Worm (Caenorhabditis elegans) whole organism, L1 larva: ENCODE measurements around the gene cct-6.

Experiments used
- C04F5.9 ChIP-seq: sonication (generic microtip); optimal IDR thresholded peaks from 2 replicates; lab custom pipeline; 2016; ENCODE audit warnings: missing genetic modification characterization, missing compliant biosample characterization
- C16A3.4 ChIP-seq: fragments of 150-350 bp; optimal IDR thresholded peaks from 2 replicates; lab custom pipeline; 2014; ENCODE audit warnings: missing biosample characterization, missing genetic modification characterization
- F16B12.6 ChIP-seq: fragments of 150-350 bp; optimal IDR thresholded peaks from 2 replicates; lab custom pipeline; 2014; ENCODE audit warnings: missing biosample characterization, missing genetic modification characterization
- Y116A8C.19 ChIP-seq: sonication (generic microtip); optimal IDR thresholded peaks from 2 replicates; lab custom pipeline; 2016; ENCODE audit warnings: missing compliant biosample characterization, missing genetic modification characterization, borderline replicate concordance
- aha-1 ChIP-seq: fragments of 150-350 bp; optimal IDR thresholded peaks from 2 replicates; lab custom pipeline; 2014; ENCODE audit warnings: missing biosample characterization, missing genetic modification characterization
- aly-2 ChIP-seq: fragments of 150-350 bp; optimal IDR thresholded peaks from 2 replicates; lab custom pipeline; 2014; ENCODE audit warnings: missing biosample characterization, missing genetic modification characterization
- blmp-1 ChIP-seq: fragments of 150-350 bp; optimal IDR thresholded peaks from 2 replicates; lab custom pipeline; 2014; ENCODE audit warnings: missing biosample characterization, missing genetic modification characterization
- ceh-8 ChIP-seq: fragments of 200-800 bp; sonication (Bioruptor generic); optimal IDR thresholded peaks from 2 replicates; lab custom pipeline; 2018; ENCODE audit warnings: mild to moderate bottlenecking, missing genetic modification characterization, moderate library complexity, missing compliant biosample characterization
- ceh-82 ChIP-seq, 3 experiments: fragments of 150-350 bp in 1 of 3; sonication (generic microtip) in 2 of 3; optimal IDR thresholded peaks; 2 replicates each; lab custom pipeline; 2014 to 2017; ENCODE audit warnings: missing biosample characterization in 3 of 3, missing genetic modification characterization in 3 of 3
- ceh-88 ChIP-seq: fragments of 200-800 bp; sonication (Bioruptor generic); IDR thresholded peaks from 2 replicates; pipeline ENCODE4 v1.3.6; 2022; ENCODE audit warnings: missing genetic modification characterization, missing compliant biosample characterization
- ceh-90 ChIP-seq: sonication (generic microtip); optimal IDR thresholded peaks from 2 replicates; lab custom pipeline; 2016; ENCODE audit warnings: missing genetic modification characterization, missing compliant biosample characterization
- dsc-1 ChIP-seq: sonication (generic microtip); optimal IDR thresholded peaks from 2 replicates; lab custom pipeline; 2016; ENCODE audit warnings: mild to moderate bottlenecking, missing genetic modification characterization, missing compliant biosample characterization
- efl-1 ChIP-seq, 4 experiments: fragments of 150-350 bp; optimal IDR thresholded peaks in 3 of 4; peaks in 1 of 4; 1 replicate in 1 of 4; 2 replicates in 3 of 4; lab custom pipeline; 2014; ENCODE audit warnings: missing biosample characterization in 2 of 4, missing genetic modification characterization in 2 of 4, missing genetic modification reagents in 2 of 4
- egl-13 ChIP-seq: sonication (generic microtip); optimal IDR thresholded peaks from 2 replicates; lab custom pipeline; 2016; ENCODE audit warnings: missing genotype, missing genetic modification reagents, missing genetic modification characterization, missing compliant biosample characterization
- egl-27 ChIP-seq, 2 experiments: fragments of 150-350 bp in 1 of 2; sonication (generic microtip); optimal IDR thresholded peaks; 3 replicates each; lab custom pipeline; 2017 to 2018; ENCODE audit warnings: missing biosample characterization in 2 of 2, missing genetic modification characterization in 2 of 2, missing genetic modification reagents in 2 of 2
- elt-2 ChIP-seq: sonication (generic microtip); optimal IDR thresholded peaks from 2 replicates; lab custom pipeline; 2016; ENCODE audit warnings: missing genetic modification characterization, mild to moderate bottlenecking, inconsistent platforms, missing compliant biosample characterization, missing genetic modification reagents
- elt-3 ChIP-seq, 6 experiments: fragments of 150-350 bp in 1 of 6; sonication (generic microtip); optimal IDR thresholded peaks; 2 replicates each; lab custom pipeline; 2017 to 2018; ENCODE audit warnings: missing biosample characterization in 6 of 6, missing genetic modification characterization in 6 of 6, inconsistent platforms in 1 of 6
- fkh-10 ChIP-seq: sonication (generic microtip); optimal IDR thresholded peaks from 2 replicates; lab custom pipeline; 2017; ENCODE audit warnings: missing biosample characterization, missing genetic modification reagents, missing genetic modification characterization
- fkh-8 ChIP-seq: sonication (generic microtip); optimal IDR thresholded peaks from 2 replicates; lab custom pipeline; 2016; ENCODE audit warnings: mild to moderate bottlenecking, missing genetic modification characterization, missing compliant biosample characterization
- irx-1 ChIP-seq: sonication (generic microtip); optimal IDR thresholded peaks from 2 replicates; lab custom pipeline; 2016; ENCODE audit warnings: missing genetic modification characterization, missing compliant biosample characterization
- isw-1 ChIP-seq: fragments of 200-800 bp; sonication (Bioruptor generic); IDR thresholded peaks from 2 replicates; pipeline ENCODE4 v1.3.6; 2022; ENCODE audit warnings: missing genetic modification characterization, missing compliant biosample characterization
- lin-14 ChIP-seq: fragments of 200-800 bp; sonication (Bioruptor generic); optimal IDR thresholded peaks from 2 replicates; lab custom pipeline; 2018; ENCODE audit warnings: mild to moderate bottlenecking, missing genetic modification characterization, moderate library complexity, missing compliant biosample characterization
- lin-15B ChIP-seq: fragments of 150-350 bp; sonication (generic microtip); optimal IDR thresholded peaks from 3 replicates; lab custom pipeline; 2014; ENCODE audit warnings: missing biosample characterization, missing genetic modification characterization
- lin-35 ChIP-seq, 2 experiments: fragments of 150-350 bp; optimal IDR thresholded peaks; 2 replicates each; lab custom pipeline; 2014; ENCODE audit warnings: missing biosample characterization in 2 of 2, missing genetic modification characterization in 2 of 2, missing genetic modification reagents in 2 of 2
- lin-39 ChIP-seq: fragments of 150-350 bp; optimal IDR thresholded peaks from 2 replicates; lab custom pipeline; 2014; ENCODE audit warnings: missing biosample characterization, missing genetic modification reagents, missing genetic modification characterization
- lsy-2 ChIP-seq, 2 experiments: fragments of 150-350 bp; optimal IDR thresholded peaks; 2 replicates each; lab custom pipeline; 2014; ENCODE audit warnings: missing biosample characterization in 2 of 2, missing genetic modification characterization in 2 of 2
- mab-9 ChIP-seq: fragments of 200-800 bp; sonication (Bioruptor generic); IDR thresholded peaks from 2 replicates; pipeline ENCODE4 v1.3.6; 2022; ENCODE audit warnings: missing genetic modification reagents, missing genetic modification characterization, missing compliant biosample characterization
- mep-1 ChIP-seq: fragments of 150-350 bp; optimal IDR thresholded peaks from 2 replicates; lab custom pipeline; 2014; ENCODE audit warnings: missing biosample characterization, missing genetic modification characterization
- nhr-11 ChIP-seq: fragments of 150-350 bp; optimal IDR thresholded peaks from 2 replicates; lab custom pipeline; 2014; ENCODE audit warnings: missing biosample characterization, missing genetic modification characterization
- nhr-19 ChIP-seq: fragments of 200-800 bp; sonication (Bioruptor generic); conservative IDR thresholded peaks from 2 replicates; pipeline ENCODE4 v1.3.6; 2022; ENCODE audit warnings: missing genetic modification characterization, missing compliant biosample characterization
- nhr-20 ChIP-seq: sonication (generic microtip); optimal IDR thresholded peaks from 2 replicates; lab custom pipeline; 2016; ENCODE audit warnings: mild to moderate bottlenecking, missing genetic modification characterization, missing compliant biosample characterization
- nhr-237 ChIP-seq: fragments of 150-350 bp; optimal IDR thresholded peaks from 2 replicates; lab custom pipeline; 2014; ENCODE audit warnings: missing biosample characterization, missing genetic modification characterization
- nhr-47 ChIP-seq: sonication (generic microtip); optimal IDR thresholded peaks from 2 replicates; lab custom pipeline; 2016; ENCODE audit warnings: mild to moderate bottlenecking, missing genetic modification characterization, moderate library complexity, missing compliant biosample characterization
- nhr-71 ChIP-seq: sonication (generic microtip); optimal IDR thresholded peaks from 2 replicates; lab custom pipeline; 2016; ENCODE audit warnings: mild to moderate bottlenecking, missing genetic modification characterization, moderate library complexity, missing compliant biosample characterization
- nhr-84 ChIP-seq: sonication (generic microtip); optimal IDR thresholded peaks from 2 replicates; lab custom pipeline; 2017; ENCODE audit warnings: missing biosample characterization, missing genetic modification characterization
- nhr-85 ChIP-seq: sonication (generic microtip); peaks from one replicate; lab custom pipeline; 2016; ENCODE audit warnings: missing genetic modification characterization, inconsistent platforms, missing compliant biosample characterization
- rnt-1 ChIP-seq: sonication (generic microtip); optimal IDR thresholded peaks from 2 replicates; lab custom pipeline; 2016; ENCODE audit warnings: mild to moderate bottlenecking, missing genetic modification characterization, moderate library complexity, missing compliant biosample characterization
- skn-1 ChIP-seq: fragments of 150-350 bp; optimal IDR thresholded peaks from 2 replicates; lab custom pipeline; 2014; ENCODE audit warnings: missing biosample characterization, missing genetic modification characterization
- snpc-4 ChIP-seq: fragments of 150-350 bp; optimal IDR thresholded peaks from 2 replicates; lab custom pipeline; 2014; ENCODE audit warnings: missing biosample characterization, missing genetic modification characterization
- snu-23 ChIP-seq: sonication (generic microtip); optimal IDR thresholded peaks from 2 replicates; lab custom pipeline; 2016; ENCODE audit warnings: missing genetic modification characterization, missing compliant biosample characterization
- sox-4 ChIP-seq: sonication (generic microtip); optimal IDR thresholded peaks from 2 replicates; lab custom pipeline; 2016; ENCODE audit warnings: missing genetic modification characterization, missing compliant biosample characterization
- swsn-7 ChIP-seq: sonication (generic microtip); optimal IDR thresholded peaks from 2 replicates; lab custom pipeline; 2016; ENCODE audit warnings: missing genetic modification characterization, missing compliant biosample characterization
- tbx-2 ChIP-seq: sonication (generic microtip); optimal IDR thresholded peaks from 2 replicates; lab custom pipeline; 2016; ENCODE audit warnings: missing genetic modification characterization, missing compliant biosample characterization
- tlp-1 ChIP-seq: fragments of 150-350 bp; optimal IDR thresholded peaks from 2 replicates; lab custom pipeline; 2014; ENCODE audit warnings: missing biosample characterization, missing genetic modification characterization
- unc-130 ChIP-seq: fragments of 150-350 bp; optimal IDR thresholded peaks from 2 replicates; lab custom pipeline; 2017; ENCODE audit warnings: missing biosample characterization, missing genetic modification characterization, inconsistent platforms
- unc-30 ChIP-seq: sonication (generic microtip); optimal IDR thresholded peaks from 2 replicates; lab custom pipeline; 2017; ENCODE audit warnings: missing biosample characterization, missing genetic modification characterization
- unc-62 ChIP-seq: fragments of 150-350 bp; optimal IDR thresholded peaks from 2 replicates; lab custom pipeline; 2014; ENCODE audit warnings: missing biosample characterization, missing genetic modification reagents, missing genetic modification characterization
- unc-86 ChIP-seq: sonication (generic microtip); optimal IDR thresholded peaks from 2 replicates; lab custom pipeline; 2016; ENCODE audit warnings: missing genetic modification characterization, missing compliant biosample characterization
- unc-98 ChIP-seq: fragments of 200-800 bp; sonication (Bioruptor generic); IDR thresholded peaks from 2 replicates; pipeline ENCODE4 v1.3.6; 2022; ENCODE audit warnings: missing genetic modification characterization, missing compliant biosample characterization

The cct-6 gene

ce11 chrIII:5853240-5853639 lies 2.2 kb downstream of the cct-6 start, which contains the start of gene ddx-23 (continued):
- no peak for TF ChIP-seq fkh-8 (tag; lab: Kevin White, UChicago)
- peak; percentile 70 for TF ChIP-seq aly-2 (tag; lab: Kevin White, UChicago)
- TF ChIP-seq lsy-2 (tag; optimal IDR thresholded peaks at IDR 0.05; lab: Kevin White, UChicago), result peak in 1 of 2 experiments; percentile 17
- TF ChIP-seq nhr-20, result peak; percentile 38
- TF ChIP-seq dsc-1 (tag; lab: Kevin White, UChicago), result peak; percentile 11
- TF ChIP-seq snpc-4 (tag; lab: Kevin White, UChicago), result no peak
- no peak for TF ChIP-seq lin-15B (tag; lab: Kevin White, UChicago)

DNA sequence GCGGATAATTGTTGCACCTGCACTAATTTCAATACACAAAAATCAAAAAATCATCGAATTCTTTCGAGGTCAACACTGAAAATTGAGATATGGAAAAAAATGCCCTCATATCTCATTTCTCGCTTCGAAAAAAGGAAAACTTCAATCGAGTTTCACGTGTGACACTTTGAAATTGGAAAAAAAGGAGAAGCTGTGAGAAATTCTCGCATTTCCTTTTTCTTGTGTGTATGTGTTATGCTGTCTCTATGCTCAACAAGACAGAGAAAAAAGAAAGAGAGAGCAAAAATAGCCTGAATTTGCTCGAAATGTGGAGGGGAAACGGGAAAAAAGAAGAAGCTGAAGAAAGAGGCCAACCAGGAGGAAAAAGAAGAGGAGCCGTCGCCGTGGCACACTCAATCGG lies 9.1 kb downstream of the cct-6 start:
- peak; percentile 78 for TF ChIP-seq fkh-10
- TF ChIP-seq nhr-47 (tag; lab: Kevin White, UChicago), result peak; percentile 11
- TF ChIP-seq ceh-90 (tag; lab: Kevin White, UChicago), result no peak
- no peak for TF ChIP-seq elt-2 (tag; lab: Kevin White, UChicago)
- TF ChIP-seq ceh-82 (tag; optimal IDR thresholded peaks at IDR 0.05; lab: Kevin White, UChicago), result peak in 1 of 3 experiments; percentile 38
- no peak for TF ChIP-seq unc-98 (GFP tag; lab: Robert Waterston, UW)
- no peak for TF ChIP-seq tbx-2 (tag; lab: Kevin White, UChicago)
- TF ChIP-seq nhr-71 (tag; lab: Kevin White, UChicago), result peak; percentile 20
- no peak for TF ChIP-seq nhr-20
- TF ChIP-seq unc-86 (tag; lab: Kevin White, UChicago), result no peak
- no peak for TF ChIP-seq Y116A8C.19 (tag; lab: Kevin White, UChicago)
- TF ChIP-seq efl-1 (optimal IDR thresholded peaks at IDR 0.05; lab: Kevin White, UChicago), result no peak
- TF ChIP-seq efl-1 (GFP tag; optimal IDR thresholded peaks at IDR 0.05 in 1 of 2; lab: Kevin White, UChicago), result peak in 1 of 2 experiments; percentile 27
- peak; percentile 77 for TF ChIP-seq lin-14 (GFP tag; lab: Kevin White, UChicago)
- no peak for TF ChIP-seq F16B12.6
- TF ChIP-seq unc-130, result no peak
- TF ChIP-seq aha-1 (tag; lab: Kevin White, UChicago), result no peak
- TF ChIP-seq nhr-237 (tag; lab: Kevin White, UChicago), result no peak
- TF ChIP-seq unc-62 (GFP tag; lab: Kevin White, UChicago), result no peak
- TF ChIP-seq rnt-1 (tag; lab: Kevin White, UChicago), result no peak
- TF ChIP-seq ceh-8 (GFP tag; lab: Kevin White, UChicago), result no peak
- TF ChIP-seq unc-30 (tag; lab: Kevin White, UChicago), result no peak
- peak in 1 of 2 experiments; percentile 5 for TF ChIP-seq lsy-2 (tag; optimal IDR thresholded peaks at IDR 0.05; lab: Kevin White, UChicago)

DNA sequence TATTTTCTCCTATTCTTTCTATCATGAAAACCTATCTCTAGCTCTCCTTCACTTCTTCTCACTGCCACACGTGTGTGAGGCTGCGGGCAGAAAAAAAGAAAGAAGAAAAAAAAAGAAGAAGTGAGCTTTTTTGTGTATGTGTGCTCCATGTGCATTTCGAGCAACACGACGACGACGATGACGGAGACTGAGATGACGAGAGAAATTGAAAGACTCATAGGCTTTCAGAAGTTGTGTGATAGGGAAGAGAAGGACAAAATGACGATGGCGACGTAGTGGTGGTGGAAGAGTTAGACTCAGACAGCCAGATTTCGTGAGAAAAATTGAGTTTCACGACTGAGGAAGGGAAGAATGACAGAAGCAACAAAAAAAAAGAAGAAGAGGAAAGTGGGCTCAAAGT lies 10.0 kb downstream of the cct-6 start:
- TF ChIP-seq C16A3.4 (tag; lab: Kevin White, UChicago) (peak; percentile 18), nhr-19 (GFP tag; lab: Robert Waterston, UW) (0 out of 2 replicates have a peak, but pooled peaks have one; percentile 27), nhr-84 (tag; lab: Kevin White, UChicago) (no peak), nhr-85 (tag; lab: Kevin White, UChicago) (no peak), C04F5.9 (tag; lab: Kevin White, UChicago) (no peak), blmp-1 (tag; lab: Kevin White, UChicago) (no peak), mab-9 (GFP tag; lab: Robert Waterston, UW) (0 out of 2 replicates have a peak, but pooled peaks have one; percentile 49), snu-23 (GFP tag; lab: Kevin White, UChicago) (peak; percentile 75), lin-35 (GFP tag; optimal IDR thresholded peaks at IDR 0.05; lab: Kevin White, UChicago) (peak in 1 of 2 experiments; percentile 56), sox-4 (peak; percentile 34), isw-1 (GFP tag; lab: Robert Waterston, UW) (peak; percentile 51), tbx-2 (tag; lab: Kevin White, UChicago) (peak; percentile 62), ceh-8 (GFP tag; lab: Kevin White, UChicago) (peak; percentile 12), egl-13 (peak; percentile 60), nhr-11 (peak; percentile 3), egl-27 (tag; optimal IDR thresholded peaks at IDR 0.05; lab: Kevin White, UChicago) (peak in 1 of 2 experiments; percentile 46), F16B12.6 (no peak), tlp-1 (tag; lab: Kevin White, UChicago) (no peak), lin-39 (tag; lab: Kevin White, UChicago) (no peak), swsn-7 (tag; lab: Kevin White, UChicago) (peak; percentile 78), aly-2 (tag; lab: Kevin White, UChicago) (no peak), skn-1 (tag; lab: Kevin White, UChicago) (peak; percentile 52), ceh-88 (0 out of 2 replicates have a peak, but pooled peaks have one; percentile 26), mep-1 (tag; lab: Kevin White, UChicago) (peak; percentile 82), elt-3 (tag; optimal IDR thresholded peaks at IDR 0.05; lab: Kevin White, UChicago) (no peak), irx-1 (tag; lab: Kevin White, UChicago) (peak; percentile 51), ceh-90 (tag; lab: Kevin White, UChicago) (no peak)
